Worm (Caenorhabditis elegans) whole organism, L1 larva: ENCODE measurements around the gene R08C7.12.

Source experiments
- C04F5.9 ChIP-seq: sonication (generic microtip); optimal IDR thresholded peaks from 2 replicates; lab custom pipeline; 2016; ENCODE audit warnings: missing genetic modification characterization, missing compliant biosample characterization
- C16A3.4 ChIP-seq: fragments of 150-350 bp; optimal IDR thresholded peaks from 2 replicates; lab custom pipeline; 2014; ENCODE audit warnings: missing biosample characterization, missing genetic modification characterization
- C34B4.2 ChIP-seq: sonication (generic microtip); optimal IDR thresholded peaks from 2 replicates; lab custom pipeline; 2017; ENCODE audit warnings: mild to moderate bottlenecking, missing genetic modification characterization, missing compliant biosample characterization
- F16B12.6 ChIP-seq: fragments of 150-350 bp; optimal IDR thresholded peaks from 2 replicates; lab custom pipeline; 2014; ENCODE audit warnings: missing biosample characterization, missing genetic modification characterization
- aha-1 ChIP-seq: fragments of 150-350 bp; optimal IDR thresholded peaks from 2 replicates; lab custom pipeline; 2014; ENCODE audit warnings: missing biosample characterization, missing genetic modification characterization
- aly-2 ChIP-seq: fragments of 150-350 bp; optimal IDR thresholded peaks from 2 replicates; lab custom pipeline; 2014; ENCODE audit warnings: missing biosample characterization, missing genetic modification characterization
- ama-1 ChIP-seq: fragments of 150-350 bp; optimal IDR thresholded peaks from 2 replicates; lab custom pipeline; 2014
- blmp-1 ChIP-seq: fragments of 150-350 bp; optimal IDR thresholded peaks from 2 replicates; lab custom pipeline; 2014; ENCODE audit warnings: missing biosample characterization, missing genetic modification characterization
- ceh-63 ChIP-seq: fragments of 200-800 bp; sonication (Bioruptor generic); optimal IDR thresholded peaks from 2 replicates; lab custom pipeline; 2018; ENCODE audit warnings: mild to moderate bottlenecking, missing genetic modification characterization, missing compliant biosample characterization
- ceh-8 ChIP-seq: fragments of 200-800 bp; sonication (Bioruptor generic); optimal IDR thresholded peaks from 2 replicates; lab custom pipeline; 2018; ENCODE audit warnings: mild to moderate bottlenecking, missing genetic modification characterization, moderate library complexity, missing compliant biosample characterization
- ceh-82 ChIP-seq, 3 experiments: fragments of 150-350 bp in 1 of 3; sonication (generic microtip) in 2 of 3; optimal IDR thresholded peaks; 2 replicates each; lab custom pipeline; 2014 to 2017; ENCODE audit warnings: missing biosample characterization in 3 of 3, missing genetic modification characterization in 3 of 3
- ceh-90 ChIP-seq: sonication (generic microtip); optimal IDR thresholded peaks from 2 replicates; lab custom pipeline; 2016; ENCODE audit warnings: missing genetic modification characterization, missing compliant biosample characterization
- dpl-1 ChIP-seq, 3 experiments: fragments of 150-350 bp in 2 of 3; sonication (generic microtip) in 1 of 3; optimal IDR thresholded peaks; 2 replicates each; lab custom pipeline; 2014 to 2017; ENCODE audit warnings: missing biosample characterization in 3 of 3, missing genetic modification characterization in 3 of 3, missing genetic modification reagents in 3 of 3
- efl-1 ChIP-seq, 4 experiments: fragments of 150-350 bp; optimal IDR thresholded peaks in 3 of 4; peaks in 1 of 4; 1 replicate in 1 of 4; 2 replicates in 3 of 4; lab custom pipeline; 2014; ENCODE audit warnings: missing biosample characterization in 2 of 4, missing genetic modification characterization in 2 of 4, missing genetic modification reagents in 2 of 4
- egl-27 ChIP-seq, 2 experiments: fragments of 150-350 bp in 1 of 2; sonication (generic microtip); optimal IDR thresholded peaks; 3 replicates each; lab custom pipeline; 2017 to 2018; ENCODE audit warnings: missing biosample characterization in 2 of 2, missing genetic modification characterization in 2 of 2, missing genetic modification reagents in 2 of 2
- elt-2 ChIP-seq: sonication (generic microtip); optimal IDR thresholded peaks from 2 replicates; lab custom pipeline; 2016; ENCODE audit warnings: missing genetic modification characterization, mild to moderate bottlenecking, inconsistent platforms, missing compliant biosample characterization, missing genetic modification reagents
- elt-3 ChIP-seq, 6 experiments: fragments of 150-350 bp in 1 of 6; sonication (generic microtip); optimal IDR thresholded peaks; 2 replicates each; lab custom pipeline; 2017 to 2018; ENCODE audit warnings: missing biosample characterization in 6 of 6, missing genetic modification characterization in 6 of 6, inconsistent platforms in 1 of 6
- fkh-10 ChIP-seq: sonication (generic microtip); optimal IDR thresholded peaks from 2 replicates; lab custom pipeline; 2017; ENCODE audit warnings: missing biosample characterization, missing genetic modification reagents, missing genetic modification characterization
- fkh-4 ChIP-seq: sonication (generic microtip); optimal IDR thresholded peaks from 2 replicates; lab custom pipeline; 2016; ENCODE audit warnings: missing compliant biosample characterization, missing genetic modification characterization, borderline replicate concordance
- fos-1 ChIP-seq: fragments of 150-350 bp; optimal IDR thresholded peaks from 2 replicates; lab custom pipeline; 2014; ENCODE audit warnings: missing biosample characterization, missing genetic modification characterization
- grh-1 ChIP-seq: fragments of 200-800 bp; sonication (Bioruptor generic); IDR thresholded peaks from 2 replicates; pipeline ENCODE4 v1.3.6; 2022; ENCODE audit warnings: missing genetic modification reagents, missing genetic modification characterization, missing compliant biosample characterization
- hlh-4 ChIP-seq: sonication (generic microtip); optimal IDR thresholded peaks from 2 replicates; lab custom pipeline; 2016; ENCODE audit warnings: mild to moderate bottlenecking, missing genetic modification characterization, missing compliant biosample characterization
- hpl-2 ChIP-seq: fragments of 150-350 bp; optimal IDR thresholded peaks from 2 replicates; lab custom pipeline; 2014; ENCODE audit warnings: missing biosample characterization, missing genetic modification reagents, missing genetic modification characterization
- lin-13 ChIP-seq: fragments of 150-350 bp; optimal IDR thresholded peaks from 2 replicates; lab custom pipeline; 2014; ENCODE audit warnings: missing biosample characterization, missing genetic modification reagents, missing genetic modification characterization
- lin-14 ChIP-seq: fragments of 200-800 bp; sonication (Bioruptor generic); optimal IDR thresholded peaks from 2 replicates; lab custom pipeline; 2018; ENCODE audit warnings: mild to moderate bottlenecking, missing genetic modification characterization, moderate library complexity, missing compliant biosample characterization
- lin-15B ChIP-seq: fragments of 150-350 bp; sonication (generic microtip); optimal IDR thresholded peaks from 3 replicates; lab custom pipeline; 2014; ENCODE audit warnings: missing biosample characterization, missing genetic modification characterization
- lir-3 ChIP-seq: sonication (generic microtip); optimal IDR thresholded peaks from 2 replicates; lab custom pipeline; 2016; ENCODE audit warnings: mild to moderate bottlenecking, missing genetic modification characterization, moderate library complexity, missing compliant biosample characterization; ENCODE audit not compliant: poor library complexity
- lsy-2 ChIP-seq, 2 experiments: fragments of 150-350 bp; optimal IDR thresholded peaks; 2 replicates each; lab custom pipeline; 2014; ENCODE audit warnings: missing biosample characterization in 2 of 2, missing genetic modification characterization in 2 of 2
- nhr-11 ChIP-seq: fragments of 150-350 bp; optimal IDR thresholded peaks from 2 replicates; lab custom pipeline; 2014; ENCODE audit warnings: missing biosample characterization, missing genetic modification characterization
- nhr-19 ChIP-seq: fragments of 200-800 bp; sonication (Bioruptor generic); conservative IDR thresholded peaks from 2 replicates; pipeline ENCODE4 v1.3.6; 2022; ENCODE audit warnings: missing genetic modification characterization, missing compliant biosample characterization
- nhr-237 ChIP-seq: fragments of 150-350 bp; optimal IDR thresholded peaks from 2 replicates; lab custom pipeline; 2014; ENCODE audit warnings: missing biosample characterization, missing genetic modification characterization
- nhr-28 ChIP-seq: fragments of 150-350 bp; optimal IDR thresholded peaks from 2 replicates; lab custom pipeline; 2014; ENCODE audit warnings: missing biosample characterization, missing genetic modification characterization
- nhr-71 ChIP-seq: sonication (generic microtip); optimal IDR thresholded peaks from 2 replicates; lab custom pipeline; 2016; ENCODE audit warnings: mild to moderate bottlenecking, missing genetic modification characterization, moderate library complexity, missing compliant biosample characterization
- nhr-85 ChIP-seq: sonication (generic microtip); peaks from one replicate; lab custom pipeline; 2016; ENCODE audit warnings: missing genetic modification characterization, inconsistent platforms, missing compliant biosample characterization
- nhr-90 ChIP-seq: sonication (generic microtip); optimal IDR thresholded peaks from 2 replicates; lab custom pipeline; 2016; ENCODE audit warnings: mild to moderate bottlenecking, missing genetic modification characterization, missing compliant biosample characterization; ENCODE audit not compliant: poor library complexity
- pag-3 ChIP-seq: sonication (generic microtip); optimal IDR thresholded peaks from 2 replicates; lab custom pipeline; 2017; ENCODE audit warnings: missing genetic modification characterization, mild to moderate bottlenecking, missing compliant biosample characterization, antibody characterized with exemption, borderline replicate concordance; ENCODE audit not compliant: insufficient read depth
- skn-1 ChIP-seq: fragments of 150-350 bp; optimal IDR thresholded peaks from 2 replicates; lab custom pipeline; 2014; ENCODE audit warnings: missing biosample characterization, missing genetic modification characterization
- snpc-4 ChIP-seq: fragments of 150-350 bp; optimal IDR thresholded peaks from 2 replicates; lab custom pipeline; 2014; ENCODE audit warnings: missing biosample characterization, missing genetic modification characterization
- sox-4 ChIP-seq: sonication (generic microtip); optimal IDR thresholded peaks from 2 replicates; lab custom pipeline; 2016; ENCODE audit warnings: missing genetic modification characterization, missing compliant biosample characterization
- sup-37 ChIP-seq: fragments of 200-800 bp; sonication (Bioruptor generic); optimal IDR thresholded peaks from 2 replicates; lab custom pipeline; 2018; ENCODE audit warnings: mild to moderate bottlenecking, missing genetic modification characterization, missing compliant biosample characterization
- swsn-7 ChIP-seq: sonication (generic microtip); optimal IDR thresholded peaks from 2 replicates; lab custom pipeline; 2016; ENCODE audit warnings: missing genetic modification characterization, missing compliant biosample characterization
- tbx-2 ChIP-seq: sonication (generic microtip); optimal IDR thresholded peaks from 2 replicates; lab custom pipeline; 2016; ENCODE audit warnings: missing genetic modification characterization, missing compliant biosample characterization
- unc-62 ChIP-seq: fragments of 150-350 bp; optimal IDR thresholded peaks from 2 replicates; lab custom pipeline; 2014; ENCODE audit warnings: missing biosample characterization, missing genetic modification reagents, missing genetic modification characterization
- unc-86 ChIP-seq: sonication (generic microtip); optimal IDR thresholded peaks from 2 replicates; lab custom pipeline; 2016; ENCODE audit warnings: missing genetic modification characterization, missing compliant biosample characterization
- zag-1 ChIP-seq: fragments of 150-350 bp; optimal IDR thresholded peaks from 2 replicates; lab custom pipeline; 2014; ENCODE audit warnings: missing biosample characterization, missing genetic modification characterization
- zip-4 ChIP-seq: fragments of 200-800 bp; sonication (Bioruptor generic); optimal IDR thresholded peaks from 2 replicates; lab custom pipeline; 2018; ENCODE audit warnings: mild to moderate bottlenecking, missing genetic modification characterization, moderate library complexity, missing compliant biosample characterization
- ztf-11 ChIP-seq, 2 experiments: sonication (generic microtip); optimal IDR thresholded peaks; 2 replicates each; lab custom pipeline; 2016 to 2017; ENCODE audit warnings: missing genetic modification characterization in 2 of 2, missing biosample characterization in 1 of 2, missing compliant biosample characterization in 1 of 2

Gene R08C7.12

ce11 chrIV:4475362-4476086 is 26.0 kb downstream of the R08C7.12 start (continued):
- TF ChIP-seq sup-37 (GFP tag; lab: Kevin White, UChicago) (no peak), egl-27 (tag; optimal IDR thresholded peaks at IDR 0.05; lab: Kevin White, UChicago) (no peak), grh-1 (no peak), hpl-2 (GFP tag; lab: Kevin White, UChicago) (no peak), efl-1 (optimal IDR thresholded peaks at IDR 0.05; lab: Kevin White, UChicago) (no peak), efl-1 (GFP tag; optimal IDR thresholded peaks at IDR 0.05 in 1 of 2; lab: Kevin White, UChicago) (peak in 1 of 2 experiments; percentile 45), nhr-85 (no peak), fos-1 (tag; lab: Kevin White, UChicago) (no peak)
- TF ChIP-seq, all 84 proteins: peak for 11

- no peak for TF ChIP-seq grh-1
- TF ChIP-seq lsy-2 (tag; optimal IDR thresholded peaks at IDR 0.05; lab: Kevin White, UChicago) = peak; percentile 66 to 79
- no peak for TF ChIP-seq C04F5.9 (tag; lab: Kevin White, UChicago)
- peak; percentile 65 for TF ChIP-seq elt-2 (tag; lab: Kevin White, UChicago)
- TF ChIP-seq nhr-28 (tag; lab: Kevin White, UChicago) = no peak
- no peak for TF ChIP-seq pag-3 (tag; lab: Kevin White, UChicago)
- TF ChIP-seq nhr-71 = peak; percentile 92
- TF ChIP-seq aha-1 (tag; lab: Kevin White, UChicago) = no peak
- TF ChIP-seq lin-14 (GFP tag; lab: Kevin White, UChicago) = peak; percentile 96
- no peak for TF ChIP-seq hlh-4
- no peak for TF ChIP-seq snpc-4 (tag; lab: Kevin White, UChicago)
- TF ChIP-seq ceh-82 (tag; optimal IDR thresholded peaks at IDR 0.05; lab: Kevin White, UChicago) = peak in 2 of 3 experiments; percentile 14 to 41
- TF ChIP-seq C34B4.2 (tag; lab: Kevin White, UChicago) = no peak
- peak; percentile 67 for TF ChIP-seq swsn-7 (tag; lab: Kevin White, UChicago)
- TF ChIP-seq ceh-63 (GFP tag; lab: Kevin White, UChicago) = no peak
- peak; percentile 8 for TF ChIP-seq fkh-10 (GFP tag; lab: Kevin White, UChicago)
- peak; percentile 58 for TF ChIP-seq C16A3.4 (tag; lab: Kevin White, UChicago)
- peak; percentile 98 for TF ChIP-seq nhr-19 (GFP tag; lab: Robert Waterston, UW)
- TF ChIP-seq lin-13 = peak; percentile 4
- TF ChIP-seq elt-3 (tag; optimal IDR thresholded peaks at IDR 0.05; lab: Kevin White, UChicago) = no peak
- TF ChIP-seq ama-1 = peak; percentile 65
- peak; percentile 80 for TF ChIP-seq unc-86
- peak; percentile 22 to 54 for TF ChIP-seq efl-1 (optimal IDR thresholded peaks at IDR 0.05; lab: Kevin White, UChicago)
- TF ChIP-seq efl-1 (GFP tag; optimal IDR thresholded peaks at IDR 0.05 in 1 of 2; lab: Kevin White, UChicago) = peak; percentile 26 to 93
- no peak for TF ChIP-seq nhr-237 (tag; lab: Kevin White, UChicago)
- TF ChIP-seq aly-2 (tag; lab: Kevin White, UChicago) = peak; percentile 7
- peak; percentile 78 for TF ChIP-seq lir-3 (tag; lab: Kevin White, UChicago)
- TF ChIP-seq hpl-2 (GFP tag; lab: Kevin White, UChicago) = no peak
- TF ChIP-seq ztf-11 (tag; optimal IDR thresholded peaks at IDR 0.05; lab: Kevin White, UChicago) = no peak
- TF ChIP-seq fos-1 (tag; lab: Kevin White, UChicago) = no peak
- no peak for TF ChIP-seq nhr-11 (tag; lab: Kevin White, UChicago)
- no peak for TF ChIP-seq blmp-1 (tag; lab: Kevin White, UChicago)
- TF ChIP-seq ceh-90 (tag; lab: Kevin White, UChicago) = no peak
- TF ChIP-seq zag-1 (tag; lab: Kevin White, UChicago) = no peak
- no peak for TF ChIP-seq F16B12.6
- peak; percentile 82 for TF ChIP-seq tbx-2
- TF ChIP-seq zip-4 = no peak
- no peak for TF ChIP-seq lin-15B (tag; lab: Kevin White, UChicago)
- peak; percentile 30 for TF ChIP-seq nhr-90 (tag; lab: Kevin White, UChicago)
- no peak for TF ChIP-seq sup-37 (GFP tag; lab: Kevin White, UChicago)
- no peak for TF ChIP-seq fkh-4 (tag; lab: Kevin White, UChicago)
- no peak for TF ChIP-seq unc-62
- TF ChIP-seq dpl-1 (GFP tag; optimal IDR thresholded peaks at IDR 0.05; lab: Kevin White, UChicago) = peak; percentile 33 to 60 (median 53)
- TF ChIP-seq skn-1 (tag; lab: Kevin White, UChicago) = peak; percentile 21
- no peak for TF ChIP-seq sox-4 (tag; lab: Kevin White, UChicago)
- no peak for TF ChIP-seq ceh-8 (GFP tag; lab: Kevin White, UChicago)
These were observed 27.5 kb downstream of the R08C7.12 start, which contains the start of gene M01H9.3 for ce11 chrIV:4477009-4477471. Gene M01H9.3, minus strand, starts transcription at chrIV:4477059.
